Fruit fly (Drosophila melanogaster) whole organism, embryonic: ENCODE measurements around the gene Rab23.
A peak's percentile ranks its signal among the peaks of the same experiment; 100 is the strongest.

ENCODE experiments used
- Antp ChIP-seq: fragments of 200-800 bp; sonication (Bioruptor generic); optimal IDR thresholded peaks from 3 replicates; lab custom pipeline; 2016; ENCODE audit warnings: missing biosample characterization, missing genetic modification characterization
- CG10147 ChIP-seq: fragments of 200-800 bp; sonication (Bioruptor generic); optimal IDR thresholded peaks from 2 replicates; lab custom pipeline; 2019; ENCODE audit warnings: missing biosample characterization, mild to moderate bottlenecking, missing genetic modification characterization, moderate library complexity
- CG1024 ChIP-seq: fragments of 200-800 bp; sonication (Bioruptor generic); IDR thresholded peaks from 2 replicates; pipeline ENCODE4 v1.3.6; 2022; ENCODE audit warnings: missing biosample characterization, missing genetic modification characterization
- CG10274 ChIP-seq: fragments of 200-800 bp; sonication (Bioruptor generic); optimal IDR thresholded peaks from 3 replicates; lab custom pipeline; 2017; ENCODE audit warnings: missing biosample characterization, mild to moderate bottlenecking, missing genetic modification characterization
- CG11398 ChIP-seq: fragments of 200-800 bp; sonication (Bioruptor generic); optimal IDR thresholded peaks from 2 replicates; lab custom pipeline; 2016; ENCODE audit warnings: missing biosample characterization, missing genetic modification characterization
- CG12744 ChIP-seq: fragments of 200-800 bp; sonication (Bioruptor generic); optimal IDR thresholded peaks from 2 replicates; lab custom pipeline; 2016; ENCODE audit warnings: missing biosample characterization, missing genetic modification characterization
- CG13287 ChIP-seq: fragments of 200-800 bp; sonication (Bioruptor generic); IDR thresholded peaks from 2 replicates; pipeline ENCODE4 v1.3.6; 2022; ENCODE audit warnings: missing biosample characterization, missing genetic modification characterization; ENCODE audit not compliant: partially characterized antibody
- CG14710 ChIP-seq: fragments of 200-800 bp; sonication (Bioruptor generic); optimal IDR thresholded peaks from 3 replicates; lab custom pipeline; 2019; ENCODE audit warnings: missing biosample characterization, mild to moderate bottlenecking, missing genetic modification characterization, moderate library complexity
- CG1647 ChIP-seq: fragments of 200-800 bp; sonication (Bioruptor generic); optimal IDR thresholded peaks from 3 replicates; lab custom pipeline; 2016; ENCODE audit warnings: missing biosample characterization, missing genetic modification characterization
- CG16813 ChIP-seq: fragments of 200-800 bp; sonication (Bioruptor generic); IDR thresholded peaks from 3 replicates; pipeline ENCODE4 v1.3.6; 2022; ENCODE audit warnings: missing biosample characterization, missing genetic modification characterization; ENCODE audit not compliant: partially characterized antibody
- CG16815 ChIP-seq: fragments of 200-800 bp; sonication (Bioruptor generic); optimal IDR thresholded peaks from 3 replicates; lab custom pipeline; 2017; ENCODE audit warnings: missing biosample characterization, mild to moderate bottlenecking, missing genetic modification characterization
- CG1792 ChIP-seq: fragments of 200-800 bp; sonication (Bioruptor generic); optimal IDR thresholded peaks from 2 replicates; lab custom pipeline; 2016; ENCODE audit warnings: missing biosample characterization, missing genetic modification characterization
- CG30403 ChIP-seq: fragments of 200-800 bp; sonication (Bioruptor generic); optimal IDR thresholded peaks from 3 replicates; lab custom pipeline; 2016; ENCODE audit warnings: missing biosample characterization, missing genetic modification characterization
- CG3847 ChIP-seq: fragments of 200-800 bp; sonication (Bioruptor generic); IDR thresholded peaks from 2 replicates; pipeline ENCODE4 v1.3.6; 2022; ENCODE audit warnings: missing biosample characterization, missing genetic modification characterization
- CG42726 ChIP-seq: fragments of 200-800 bp; sonication (Bioruptor generic); IDR thresholded peaks from 2 replicates; pipeline ENCODE4 v1.3.6; 2022; ENCODE audit warnings: missing biosample characterization, missing genetic modification characterization; ENCODE audit not compliant: partially characterized antibody
- CG9876 ChIP-seq: fragments of 200-800 bp; sonication (Bioruptor generic); optimal IDR thresholded peaks from 2 replicates; lab custom pipeline; 2016; ENCODE audit warnings: missing biosample characterization, missing genetic modification characterization
- CTCF ChIP-seq: fragments of 200-800 bp; sonication (Bioruptor generic); optimal IDR thresholded peaks from 2 replicates; lab custom pipeline; 2017; ENCODE audit warnings: missing biosample characterization, mild to moderate bottlenecking, missing genetic modification characterization, moderate library complexity
- Doc2 ChIP-seq: fragments of 200-800 bp; sonication (Bioruptor generic); IDR thresholded peaks from 2 replicates; pipeline ENCODE4 v1.3.6; 2022; ENCODE audit warnings: missing biosample characterization, missing genetic modification characterization
- Dp ChIP-seq: fragments of 200-800 bp; sonication (Bioruptor generic); optimal IDR thresholded peaks from 2 replicates; lab custom pipeline; 2018; ENCODE audit warnings: missing biosample characterization, mild to moderate bottlenecking, missing genetic modification characterization, moderate library complexity
- HmgD ChIP-seq: fragments of 200-800 bp; sonication (Bioruptor generic); optimal IDR thresholded peaks from 3 replicates; lab custom pipeline; 2016; ENCODE audit warnings: missing biosample characterization, missing genetic modification characterization
- HmgZ ChIP-seq: fragments of 200-800 bp; sonication (Bioruptor generic); optimal IDR thresholded peaks from 2 replicates; lab custom pipeline; 2018; ENCODE audit warnings: missing biosample characterization, mild to moderate bottlenecking, missing genetic modification characterization
- Hmx ChIP-seq: fragments of 200-800 bp; sonication (Bioruptor generic); optimal IDR thresholded peaks from 2 replicates; lab custom pipeline; 2016; ENCODE audit warnings: missing biosample characterization, missing genetic modification characterization
- Hr3 ChIP-seq: fragments of 200-800 bp; sonication (Bioruptor generic); optimal IDR thresholded peaks from 3 replicates; lab custom pipeline; 2016; ENCODE audit warnings: missing biosample characterization, missing genetic modification characterization
- Lim3 ChIP-seq: fragments of 200-800 bp; sonication (Bioruptor generic); IDR thresholded peaks from 2 replicates; pipeline ENCODE4 v1.3.6; 2022; ENCODE audit warnings: missing biosample characterization, missing genetic modification characterization
- Mad ChIP-seq: fragments of 200-800 bp; sonication (Bioruptor generic); optimal IDR thresholded peaks from 2 replicates; lab custom pipeline; 2016; ENCODE audit warnings: missing biosample characterization, missing genetic modification characterization
- Meics ChIP-seq: fragments of 200-800 bp; sonication (Bioruptor generic); optimal IDR thresholded peaks from 2 replicates; lab custom pipeline; 2017; ENCODE audit warnings: missing biosample characterization, mild to moderate bottlenecking, missing genetic modification characterization
- Sox102F ChIP-seq: fragments of 200-800 bp; sonication (Bioruptor generic); optimal IDR thresholded peaks from 2 replicates; lab custom pipeline; 2018; ENCODE audit warnings: missing biosample characterization, mild to moderate bottlenecking, missing genetic modification characterization, moderate library complexity
- Taf1 ChIP-seq: fragments of 200-800 bp; sonication (Bioruptor generic); IDR thresholded peaks from 2 replicates; pipeline ENCODE4 v1.3.6; 2022; ENCODE audit warnings: missing biosample characterization, missing genetic modification characterization
- bbx ChIP-seq: fragments of 200-800 bp; sonication (Bioruptor generic); IDR thresholded peaks from 2 replicates; pipeline ENCODE4 v1.3.6; 2022; ENCODE audit warnings: missing biosample characterization, missing genetic modification characterization; ENCODE audit not compliant: partially characterized antibody
- bsh ChIP-seq, 2 experiments: fragments of 200-800 bp; sonication (Bioruptor generic); optimal IDR thresholded peaks; 2 replicates each; lab custom pipeline; 2017 to 2018; ENCODE audit warnings: mild to moderate bottlenecking in 2 of 2, missing biosample characterization in 2 of 2, missing genetic modification characterization in 2 of 2, moderate library complexity in 1 of 2
- cato ChIP-seq: fragments of 200-800 bp; sonication (Bioruptor generic); optimal IDR thresholded peaks from 2 replicates; lab custom pipeline; 2016; ENCODE audit warnings: missing biosample characterization, missing genetic modification characterization, borderline replicate concordance
- crp ChIP-seq, 2 experiments: fragments of 200-800 bp; sonication (Bioruptor generic); optimal IDR thresholded peaks; 2 replicates in 1 of 2; 3 replicates in 1 of 2; lab custom pipeline; 2017; ENCODE audit warnings: missing biosample characterization in 2 of 2, missing genetic modification characterization in 2 of 2, mild to moderate bottlenecking in 1 of 2, moderate library complexity in 1 of 2
- cwo ChIP-seq: fragments of 200-800 bp; sonication (Bioruptor generic); optimal IDR thresholded peaks from 3 replicates; lab custom pipeline; 2017; ENCODE audit warnings: missing biosample characterization, missing genetic modification characterization, mild to moderate bottlenecking, moderate library complexity, missing genetic modification reagents
- dati ChIP-seq: fragments of 200-800 bp; sonication (Bioruptor generic); IDR thresholded peaks from 2 replicates; pipeline ENCODE4 v1.3.6; 2022; ENCODE audit warnings: missing biosample characterization, missing genetic modification characterization
- dm ChIP-seq: fragments of 200-800 bp; sonication (Bioruptor generic); optimal IDR thresholded peaks from 3 replicates; lab custom pipeline; 2016; ENCODE audit warnings: missing biosample characterization, missing genetic modification characterization
- lilli ChIP-seq: fragments of 200-800 bp; sonication (Bioruptor generic); optimal IDR thresholded peaks from 3 replicates; lab custom pipeline; 2016; ENCODE audit warnings: missing biosample characterization, missing genetic modification characterization
- nau ChIP-seq: fragments of 200-800 bp; sonication (Bioruptor generic); optimal IDR thresholded peaks from 3 replicates; lab custom pipeline; 2017; ENCODE audit warnings: missing biosample characterization, mild to moderate bottlenecking, missing genetic modification characterization, missing genetic modification reagents
- nmo ChIP-seq: fragments of 200-800 bp; sonication (Bioruptor generic); optimal IDR thresholded peaks from 2 replicates; lab custom pipeline; 2018; ENCODE audit warnings: missing biosample characterization, mild to moderate bottlenecking, missing genetic modification characterization, moderate library complexity
- pan ChIP-seq, 4 experiments: fragments of >200 bp in 3 of 4; fragments of 200-800 bp in 1 of 4; sonication (Bioruptor generic) in 1 of 4; optimal IDR thresholded peaks in 3 of 4; IDR thresholded peaks in 1 of 4; 2 replicates each; pipeline versions ENCODE4 v1.3.6 to Lab custom; 2017 to 2022; ENCODE audit warnings: missing biosample characterization in 2 of 4, missing genetic modification characterization in 2 of 4, mixed read lengths in 1 of 4
- phol ChIP-seq: fragments of 200-800 bp; sonication (Bioruptor generic); optimal IDR thresholded peaks from 3 replicates; lab custom pipeline; 2018; ENCODE audit warnings: missing biosample characterization, mild to moderate bottlenecking, missing genetic modification characterization, moderate library complexity
- sd ChIP-seq: fragments of 200-800 bp; sonication (Bioruptor generic); optimal IDR thresholded peaks from 3 replicates; lab custom pipeline; 2018; ENCODE audit warnings: missing biosample characterization, mild to moderate bottlenecking, missing genetic modification characterization, moderate library complexity
- sim ChIP-seq: fragments of 200-800 bp; sonication (Bioruptor generic); IDR thresholded peaks from 2 replicates; pipeline ENCODE4 v1.3.6; 2022; ENCODE audit warnings: missing biosample characterization, missing genetic modification characterization
- tio ChIP-seq: fragments of 200-800 bp; sonication (Bioruptor generic); optimal IDR thresholded peaks from 2 replicates; lab custom pipeline; 2017; ENCODE audit warnings: missing biosample characterization, missing genetic modification characterization, inconsistent platforms
- ttk ChIP-seq: fragments of 200-800 bp; sonication (Bioruptor generic); IDR thresholded peaks from 2 replicates; pipeline ENCODE4 v2.1.2; 2022; ENCODE audit warnings: missing biosample characterization, missing genetic modification characterization
- unc-4 ChIP-seq: fragments of 200-800 bp; sonication (Bioruptor generic); IDR thresholded peaks from 2 replicates; pipeline ENCODE4 v1.3.6; 2022; ENCODE audit warnings: missing biosample characterization, missing genetic modification characterization; ENCODE audit not compliant: partially characterized antibody
- vnd ChIP-seq: fragments of 200-800 bp; sonication (Bioruptor generic); IDR thresholded peaks from 3 replicates; pipeline ENCODE4 v1.3.6; 2022; ENCODE audit warnings: missing biosample characterization, missing genetic modification characterization; ENCODE audit not compliant: partially characterized antibody
- zfh2 ChIP-seq: fragments of 200-800 bp; sonication (Bioruptor generic); optimal IDR thresholded peaks from 2 replicates; lab custom pipeline; 2016; ENCODE audit warnings: missing biosample characterization, missing genetic modification characterization

Gene Rab23

DNA sequence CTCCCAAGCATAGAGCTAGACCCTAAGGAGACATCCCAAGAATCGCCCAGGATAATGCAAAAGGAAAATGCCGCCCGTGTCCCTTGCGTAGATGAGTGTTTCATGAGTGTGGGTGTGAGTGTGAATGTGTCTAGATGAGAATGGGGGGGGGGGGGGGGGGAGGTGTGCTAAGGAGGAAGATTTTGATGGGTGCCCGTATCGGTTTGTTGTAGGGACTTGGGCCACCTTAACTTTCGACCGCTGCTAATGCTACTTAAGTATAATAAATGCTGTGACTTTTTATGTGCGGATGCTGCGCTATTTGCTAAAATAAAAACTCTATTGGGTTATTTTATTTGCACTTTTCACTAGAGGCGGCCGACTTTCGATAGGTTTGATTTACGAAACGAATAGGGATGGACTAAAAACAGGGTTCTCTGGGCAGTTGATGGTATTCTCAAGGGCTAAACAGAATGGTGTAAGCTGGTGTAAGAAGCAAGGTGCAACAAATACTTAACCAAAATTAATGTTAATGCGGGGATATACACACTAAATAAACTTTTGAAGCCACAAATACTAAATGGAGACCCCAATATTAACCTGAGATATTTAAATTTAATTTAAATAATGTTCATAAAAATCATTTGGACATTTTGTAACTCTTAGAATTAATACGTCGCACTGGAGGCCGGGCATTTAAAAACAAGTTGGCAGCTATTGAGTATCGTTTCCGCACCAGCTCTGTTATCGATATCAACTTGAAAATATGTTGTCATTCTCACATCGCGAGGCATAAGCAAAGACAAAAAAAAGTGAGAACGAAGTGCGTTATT is 16.1 kb downstream of the Rab23 start, which contains the start of the genes Xe7 and Atg17 (continued):
- no peak for TF ChIP-seq pan (optimal IDR thresholded peaks at IDR 0.05; lab: Kevin White, UChicago)
- TF ChIP-seq pan (GFP tag; optimal IDR thresholded peaks at IDR 0.05 in 1 of 2, IDR thresholded peaks at IDR 0.05 in 1 of 2) = peak in 1 of 2 experiments; percentile 91
- peak; percentile 44 for TF ChIP-seq nau (GFP tag; lab: Kevin White, UChicago)
- TF ChIP-seq bbx (GFP tag; lab: Robert Waterston, UW) = 0 out of 2 replicates have a peak, but pooled peaks have one; percentile 25
- TF ChIP-seq tio (GFP tag; lab: Kevin White, UChicago) = peak; percentile 95
- TF ChIP-seq CG10147 (GFP tag; lab: Kevin White, UChicago) = peak; percentile 90
- TF ChIP-seq nmo (GFP tag; lab: Kevin White, UChicago) = peak; percentile 95
- TF ChIP-seq HmgZ (tag; lab: Kevin White, UChicago) = peak; percentile 90
- TF ChIP-seq CG16813 (GFP tag; lab: Robert Waterston, UW) = peak; percentile 65; the same call in 2 of the 3 replicates
- peak; percentile 58; the same call in 2 of the 3 replicates for TF ChIP-seq vnd
- TF ChIP-seq unc-4 = peak; percentile 66
- TF ChIP-seq Hr3 (GFP tag; lab: Kevin White, UChicago) = peak; percentile 94
- TF ChIP-seq Taf1 (GFP tag; lab: Robert Waterston, UW) = peak; percentile 86
- TF ChIP-seq Hmx (GFP tag; lab: Kevin White, UChicago) = peak; percentile 79
- TF ChIP-seq HmgD = peak; percentile 81
- peak in 1 of 2 experiments; percentile 45 for TF ChIP-seq crp (GFP tag; optimal IDR thresholded peaks at IDR 0.05; lab: Kevin White, UChicago)
- peak; percentile 96 for TF ChIP-seq lilli (GFP tag; lab: Kevin White, UChicago)
- peak; percentile 97 for TF ChIP-seq CG30403
- peak; percentile 25 for TF ChIP-seq CTCF (GFP tag; lab: Kevin White, UChicago)
- TF ChIP-seq CG1792 = peak; percentile 43
- peak; percentile 68 for TF ChIP-seq cwo (GFP tag; lab: Kevin White, UChicago)
- peak; percentile 93 for TF ChIP-seq Antp (GFP tag; lab: Kevin White, UChicago)
- TF ChIP-seq sim (GFP tag; lab: Robert Waterston, UW) = 0 out of 2 replicates have a peak, but pooled peaks have one; percentile 40
- TF ChIP-seq phol = peak; percentile 95
- peak; percentile 87 for TF ChIP-seq CG9876 (GFP tag; lab: Kevin White, UChicago)
- peak; percentile 89 for TF ChIP-seq Meics
- TF ChIP-seq bsh (GFP tag; optimal IDR thresholded peaks at IDR 0.05; lab: Kevin White, UChicago) = peak; percentile 3 to 86
- TF ChIP-seq CG3847 = peak; percentile 96
- TF ChIP-seq CG10274 = peak; percentile 76
- TF ChIP-seq Lim3 (GFP tag; lab: Robert Waterston, UW) = peak; percentile 50; the same call in 1 of the 2 replicates
- peak; percentile 94 for TF ChIP-seq CG14710 (tag; lab: Kevin White, UChicago)
- TF ChIP-seq CG12744 = peak; percentile 57
- peak; percentile 68 for TF ChIP-seq dati (GFP tag; lab: Robert Waterston, UW)
- TF ChIP-seq Sox102F (GFP tag; lab: Kevin White, UChicago) = peak; percentile 91
- TF ChIP-seq CG11398 (GFP tag; lab: Kevin White, UChicago) = peak; percentile 30
- peak; percentile 92 for TF ChIP-seq cato (GFP tag; lab: Kevin White, UChicago)
- peak; percentile 42; the same call in 1 of the 2 replicates for TF ChIP-seq Doc2
- peak; percentile 77 for TF ChIP-seq dm (GFP tag; lab: Kevin White, UChicago)
- peak; percentile 82 for TF ChIP-seq ttk (GFP tag; lab: Robert Waterston, UW)
- 0 out of 2 replicates have a peak, but pooled peaks have one; percentile 20 for TF ChIP-seq CG1024
- TF ChIP-seq zfh2 (GFP tag; lab: Kevin White, UChicago) = peak; percentile 97
- TF ChIP-seq CG16815 (GFP tag; lab: Kevin White, UChicago) = peak; percentile 94
- peak; percentile 89 for TF ChIP-seq CG1647 (GFP tag; lab: Kevin White, UChicago)
- TF ChIP-seq Dp (GFP tag; lab: Kevin White, UChicago) = peak; percentile 13
- TF ChIP-seq sd = peak; percentile 86
- TF ChIP-seq Mad (GFP tag; lab: Kevin White, UChicago) = peak; percentile 86
- no peak for TF ChIP-seq CG42726 (GFP tag; lab: Robert Waterston, UW)
- peak; percentile 40; the same call in 1 of the 2 replicates for TF ChIP-seq CG13287 (GFP tag; lab: Robert Waterston, UW)
